Fruit fly (Drosophila melanogaster): ENCODE results near the gene CG14445.

The CG14445 gene

dm6 chrX:6278879-6279628, 41.9 kb downstream of the CG14445 start (continued):
- TF ChIP-seq CG6854 (GFP tag; optimal IDR thresholded peaks at IDR 0.05) (peak; percentile 3), nerfin-1 (tag; optimal IDR thresholded peaks at IDR 0.05) (peak; percentile 25), CG17359 (tag; optimal IDR thresholded peaks at IDR 0.05) (peak; percentile 44), Sin3A (optimal IDR thresholded peaks at IDR 0.05) (peak; percentile 15), twi (tag; optimal IDR thresholded peaks at IDR 0.05) (peak; percentile 55), CG10209 (GFP tag; optimal IDR thresholded peaks at IDR 0.05) (peak; percentile 21), org-1 (GFP tag; optimal IDR thresholded peaks at IDR 0.05) (peak; percentile 6), lilli (GFP tag; optimal IDR thresholded peaks at IDR 0.05) (peak; percentile 29), CG15601 (tag; optimal IDR thresholded peaks at IDR 0.05) (peak; percentile 23), sens (GFP tag) (peak; percentile 87), CG8924 (tag; optimal IDR thresholded peaks at IDR 0.05) (peak; percentile 26), kni (GFP tag; optimal IDR thresholded peaks at IDR 0.05) (peak; percentile 40), tgo (GFP tag; IDR thresholded peaks at IDR 0.05) (no peak), CG42726 (GFP tag; IDR thresholded peaks at IDR 0.05; ENCODE audit: partially characterized antibody) (peak; percentile 49), CG18599 (GFP tag; optimal IDR thresholded peaks at IDR 0.05) (peak; percentile 52), Dek (tag; optimal IDR thresholded peaks at IDR 0.05) (peak; percentile 11), NC2α (GFP tag; optimal IDR thresholded peaks at IDR 0.05) (peak; percentile 63), CG10321 (GFP tag; IDR thresholded peaks at IDR 0.05) (peak; percentile 78), CG2199 (GFP tag; IDR thresholded peaks at IDR 0.05) (0 out of 3 replicates have a peak, but pooled peaks have one; percentile 46), Scr (GFP tag; IDR thresholded peaks at IDR 0.05; ENCODE audit: partially characterized antibody) (0 out of 2 replicates have a peak, but pooled peaks have one; percentile 38), BtbVII (GFP tag; optimal IDR thresholded peaks at IDR 0.05) (peak; percentile 58), sob (GFP tag; IDR thresholded peaks at IDR 0.05) (0 out of 2 replicates have a peak, but pooled peaks have one; percentile 22), lab (GFP tag; optimal IDR thresholded peaks at IDR 0.05) (peak; percentile 45), Atf3 (GFP tag; optimal IDR thresholded peaks at IDR 0.05) (no peak), CG7271 (tag; optimal IDR thresholded peaks at IDR 0.05) (no peak), Trl (optimal IDR thresholded peaks at IDR 0.05) (peak; percentile 68 to 82), Trl (GFP tag; optimal IDR thresholded peaks at IDR 0.05) (peak; percentile 43), Dip2 (GFP tag; IDR thresholded peaks at IDR 0.05) (no peak), CG2678 (tag; optimal IDR thresholded peaks at IDR 0.05) (no peak), Nf-YC (tag; optimal IDR thresholded peaks at IDR 0.05) (peak; percentile 16), CG34422 (GFP tag; IDR thresholded peaks at IDR 0.05) (peak; percentile 63; the same call in 2 of the 3 replicates), HLH3B (GFP tag; IDR thresholded peaks at IDR 0.05) (0 out of 2 replicates have a peak, but pooled peaks have one; percentile 16), pzg (GFP tag; optimal IDR thresholded peaks at IDR 0.05) (peak; percentile 43), CG1832 (GFP tag; optimal IDR thresholded peaks at IDR 0.05) (peak; percentile 87), insv (GFP tag; optimal IDR thresholded peaks at IDR 0.05) (peak in 1 of 2 experiments; percentile 49), Meics (GFP tag; optimal IDR thresholded peaks at IDR 0.05) (peak; percentile 32), CG18619 (GFP tag; optimal IDR thresholded peaks at IDR 0.05) (peak; percentile 39), CG14710 (tag; optimal IDR thresholded peaks at IDR 0.05) (peak; percentile 36), CG30431 (GFP tag; optimal IDR thresholded peaks at IDR 0.05) (no peak), gsb-n (tag; optimal IDR thresholded peaks at IDR 0.05) (peak; percentile 89), crp (GFP tag; optimal IDR thresholded peaks at IDR 0.05) (peak in 1 of 2 experiments; percentile 75)

All from whole organism, embryonic.